Worm (Caenorhabditis elegans): ENCODE measurements around the gene pkc-3.

Gene pkc-3

ce11 chrII:5395594-5395993 is 15.8 kb downstream of the pkc-3 start, which contains the start of gene pink-1:
pink-1 (minus strand) TSS chrII:5395694.
- TF ChIP-seq nhr-28 (tag; optimal IDR thresholded peaks at IDR 0.05) (no peak), snpc-4 (tag; optimal IDR thresholded peaks at IDR 0.05) (no peak), cnd-1 (tag; optimal IDR thresholded peaks at IDR 0.05) (no peak), ceh-83 (GFP tag; optimal IDR thresholded peaks at IDR 0.05) (no peak), nhr-2 (tag; optimal IDR thresholded peaks at IDR 0.05) (no peak), elt-3 (tag; optimal IDR thresholded peaks at IDR 0.05) (no peak), zip-8 (tag; optimal IDR thresholded peaks at IDR 0.05) (no peak), lin-32 (GFP tag; optimal IDR thresholded peaks at IDR 0.05) (no peak)

ce11 chrII:5398779-5399178 is 19.0 kb downstream of the pkc-3 start, which contains the start of gene fbxl-3:
fbxl-3 (minus strand) TSS chrII:5398902.
- peak; percentile 65 for TF ChIP-seq pha-4 (tag; optimal IDR thresholded peaks at IDR 0.05)
- TF ChIP-seq blmp-1 (tag; optimal IDR thresholded peaks at IDR 0.05) = no peak
- TF ChIP-seq unc-120 (tag; optimal IDR thresholded peaks at IDR 0.05; ENCODE audit: poor library complexity, severe bottlenecking) = no peak
- TF ChIP-seq elt-3 (tag; optimal IDR thresholded peaks at IDR 0.05) = no peak
- TF ChIP-seq ceh-43 (GFP tag; optimal IDR thresholded peaks at IDR 0.05) = no peak
- TF ChIP-seq mls-2 (tag; optimal IDR thresholded peaks at IDR 0.05) = no peak

ce11 chrII:5399201-5399600 is 19.4 kb downstream of the pkc-3 start, which contains the start of gene mog-5:
mog-5 (plus strand) TSS chrII:5399538.
- no peak for TF ChIP-seq pha-4 (tag; optimal IDR thresholded peaks at IDR 0.05)
- TF ChIP-seq M03D4.4 (tag; optimal IDR thresholded peaks at IDR 0.05) = peak; percentile 74
- TF ChIP-seq nhr-237 (tag; optimal IDR thresholded peaks at IDR 0.05) = peak; percentile 8
- TF ChIP-seq zip-8 (tag; optimal IDR thresholded peaks at IDR 0.05) = no peak
- peak; percentile 86 for TF ChIP-seq ceh-43 (GFP tag; optimal IDR thresholded peaks at IDR 0.05)
- TF ChIP-seq flh-1 (GFP tag; optimal IDR thresholded peaks at IDR 0.05) = no peak
- peak; percentile 40 for TF ChIP-seq drap-1 (GFP tag; optimal IDR thresholded peaks at IDR 0.05)
- no peak for TF ChIP-seq elt-3 (tag; optimal IDR thresholded peaks at IDR 0.05)
- no peak for TF ChIP-seq mab-5 (tag; optimal IDR thresholded peaks at IDR 0.05)
- no peak for TF ChIP-seq ceh-83 (GFP tag; optimal IDR thresholded peaks at IDR 0.05)
- no peak for TF ChIP-seq nhr-28 (tag; optimal IDR thresholded peaks at IDR 0.05)
- TF ChIP-seq mls-2 (tag; optimal IDR thresholded peaks at IDR 0.05) = no peak
- TF ChIP-seq ceh-39 (tag; optimal IDR thresholded peaks at IDR 0.05) = no peak
- peak; percentile 40 for TF ChIP-seq bed-3 (GFP tag; optimal IDR thresholded peaks at IDR 0.05)
- TF ChIP-seq unc-62 (GFP tag; optimal IDR thresholded peaks at IDR 0.05) = no peak
- peak; percentile 16 for TF ChIP-seq sem-2 (GFP tag; optimal IDR thresholded peaks at IDR 0.05)
- TF ChIP-seq unc-39 (tag; optimal IDR thresholded peaks at IDR 0.05) = no peak
- TF ChIP-seq snpc-4 (tag; optimal IDR thresholded peaks at IDR 0.05) = no peak
- TF ChIP-seq mep-1 (tag; optimal IDR thresholded peaks at IDR 0.05) = peak; percentile 33
- peak; percentile 58 for TF ChIP-seq ham-2 (GFP tag; optimal IDR thresholded peaks at IDR 0.05)
- TF ChIP-seq lsy-2 (tag; optimal IDR thresholded peaks at IDR 0.05) = peak; percentile 15
- peak; percentile 52 for TF ChIP-seq hlh-1 (tag; optimal IDR thresholded peaks at IDR 0.05)
- TF ChIP-seq ces-1 (GFP tag; optimal IDR thresholded peaks at IDR 0.05) = peak; percentile 74
- TF ChIP-seq blmp-1 (tag; optimal IDR thresholded peaks at IDR 0.05) = peak; percentile 18

- TF ChIP-seq pha-4 (tag; optimal IDR thresholded peaks at IDR 0.05) (no peak), blmp-1 (tag; optimal IDR thresholded peaks at IDR 0.05) (no peak)
These were observed 27.7 kb downstream of the pkc-3 start, which contains the start of gene clec-141 for ce11 chrII:5407548-5407947. clec-141 (minus strand) TSS chrII:5407648.

ce11 chrII:5408924-5409323 is 29.1 kb downstream of the pkc-3 start, which contains the start of the genes EEED8.12 and EEED8.4:
EEED8.12 (minus strand) TSS chrII:5409024.
EEED8.4 (plus strand) TSS chrII:5409319.
- TF ChIP-seq nhr-2 (tag; optimal IDR thresholded peaks at IDR 0.05) = no peak
- no peak for TF ChIP-seq elt-3 (tag; optimal IDR thresholded peaks at IDR 0.05)
- no peak for TF ChIP-seq lin-32 (GFP tag; optimal IDR thresholded peaks at IDR 0.05)
- TF ChIP-seq ceh-43 (GFP tag; optimal IDR thresholded peaks at IDR 0.05) = no peak
- TF ChIP-seq bed-3 (GFP tag; optimal IDR thresholded peaks at IDR 0.05) = no peak
- TF ChIP-seq unc-120 (tag; optimal IDR thresholded peaks at IDR 0.05; ENCODE audit: poor library complexity, severe bottlenecking) = no peak
- no peak for TF ChIP-seq ceh-83 (GFP tag; optimal IDR thresholded peaks at IDR 0.05)
- TF ChIP-seq unc-39 (tag; optimal IDR thresholded peaks at IDR 0.05) = no peak

ce11 chrII:5412467-5412866 is 32.6 kb downstream of the pkc-3 start, which contains the start of the genes EEED8.13 and EEED8.18:
EEED8.13 (minus strand) TSS chrII:5412567.
EEED8.18 (minus strand) TSS chrII:5412610.
- TF ChIP-seq nhr-76 (tag; optimal IDR thresholded peaks at IDR 0.05) (no peak), zip-8 (tag; optimal IDR thresholded peaks at IDR 0.05) (peak; percentile 32)
